Worm (Caenorhabditis elegans) whole organism, late embryonic: ENCODE measurements around the gene unc-6.
A peak's percentile ranks its signal among the peaks of the same experiment; 100 is the strongest.

Experiments used
- C08G9.2 ChIP-seq: sonication (generic microtip); optimal IDR thresholded peaks from 2 replicates; lab custom pipeline; 2016; ENCODE audit warnings: mild to moderate bottlenecking, missing genetic modification characterization, moderate library complexity, missing compliant biosample characterization
- C38D4.7 ChIP-seq: fragments of 200-800 bp; sonication (Bioruptor generic); optimal IDR thresholded peaks from 2 replicates; lab custom pipeline; 2018; ENCODE audit warnings: mild to moderate bottlenecking, missing genetic modification characterization, moderate library complexity, missing compliant biosample characterization
- F13H6.1 ChIP-seq: sonication (generic microtip); optimal IDR thresholded peaks from 2 replicates; lab custom pipeline; 2016; ENCODE audit warnings: missing genetic modification characterization, missing compliant biosample characterization
- K02D7.2 ChIP-seq: sonication (generic microtip); optimal IDR thresholded peaks from 2 replicates; lab custom pipeline; 2017; ENCODE audit warnings: mild to moderate bottlenecking, missing genetic modification characterization, missing compliant biosample characterization
- K09A11.1 ChIP-seq: sonication (generic microtip); optimal IDR thresholded peaks from 2 replicates; lab custom pipeline; 2017; ENCODE audit warnings: antibody characterized with exemption, mild to moderate bottlenecking, missing genetic modification characterization, missing compliant biosample characterization; ENCODE audit not compliant: insufficient read depth
- T23F11.4 ChIP-seq: fragments of 200-800 bp; sonication (Bioruptor generic); optimal IDR thresholded peaks from 2 replicates; lab custom pipeline; 2018; ENCODE audit warnings: mild to moderate bottlenecking, missing genetic modification characterization, missing compliant biosample characterization
- ahr-1 ChIP-seq: sonication (generic microtip); optimal IDR thresholded peaks from 2 replicates; lab custom pipeline; 2016; ENCODE audit warnings: missing genetic modification characterization, missing compliant biosample characterization
- ceh-14 ChIP-seq: sonication (generic microtip); optimal IDR thresholded peaks from 2 replicates; lab custom pipeline; 2016; ENCODE audit warnings: missing genotype, missing genetic modification characterization, missing compliant biosample characterization
- ceh-18 ChIP-seq: sonication (generic microtip); optimal IDR thresholded peaks from 2 replicates; lab custom pipeline; 2016; ENCODE audit warnings: missing genetic modification characterization, missing compliant biosample characterization
- ceh-19 ChIP-seq: fragments of 200-800 bp; sonication (Bioruptor generic); optimal IDR thresholded peaks from 2 replicates; lab custom pipeline; 2018; ENCODE audit warnings: mild to moderate bottlenecking, missing genetic modification characterization, missing compliant biosample characterization
- ceh-22 ChIP-seq: sonication (generic microtip); optimal IDR thresholded peaks from 2 replicates; lab custom pipeline; 2017; ENCODE audit warnings: missing biosample characterization, missing genetic modification characterization
- ceh-24 ChIP-seq: sonication (generic microtip); optimal IDR thresholded peaks from 2 replicates; lab custom pipeline; 2016; ENCODE audit warnings: mild to moderate bottlenecking, missing genetic modification characterization, missing compliant biosample characterization
- ceh-30 ChIP-seq: fragments of 150-350 bp; optimal IDR thresholded peaks from 2 replicates; lab custom pipeline; 2014; ENCODE audit warnings: missing biosample characterization, missing genetic modification characterization
- ceh-31 ChIP-seq: sonication (generic microtip); optimal IDR thresholded peaks from 2 replicates; lab custom pipeline; 2016; ENCODE audit warnings: missing genetic modification characterization, missing compliant biosample characterization
- ceh-34 ChIP-seq: sonication (generic microtip); optimal IDR thresholded peaks from 2 replicates; lab custom pipeline; 2016; ENCODE audit warnings: mild to moderate bottlenecking, missing genetic modification characterization, missing compliant biosample characterization
- ceh-45 ChIP-seq: fragments of 200-800 bp; sonication (Bioruptor generic); IDR thresholded peaks from 2 replicates; pipeline ENCODE4 v1.3.6; 2022; ENCODE audit warnings: missing genetic modification reagents, missing genetic modification characterization, missing compliant biosample characterization
- ceh-48 ChIP-seq: sonication (generic microtip); optimal IDR thresholded peaks from 2 replicates; lab custom pipeline; 2016; ENCODE audit warnings: missing genetic modification characterization, inconsistent platforms, missing compliant biosample characterization
- ceh-9 ChIP-seq: sonication (generic microtip); optimal IDR thresholded peaks from 2 replicates; lab custom pipeline; 2016; ENCODE audit warnings: mild to moderate bottlenecking, missing genetic modification characterization, inconsistent platforms, missing compliant biosample characterization
- dmd-4 ChIP-seq: sonication (generic microtip); optimal IDR thresholded peaks from 2 replicates; lab custom pipeline; 2016; ENCODE audit warnings: borderline replicate concordance, missing genetic modification characterization, missing compliant biosample characterization
- dve-1 ChIP-seq: sonication (generic microtip); optimal IDR thresholded peaks from 2 replicates; lab custom pipeline; 2017; ENCODE audit warnings: antibody characterized with exemption, mild to moderate bottlenecking, missing genetic modification characterization, missing compliant biosample characterization
- elt-4 ChIP-seq: sonication (generic microtip); optimal IDR thresholded peaks from 2 replicates; lab custom pipeline; 2016; ENCODE audit warnings: missing genetic modification characterization, missing compliant biosample characterization
- ets-4 ChIP-seq: sonication (generic microtip); optimal IDR thresholded peaks from 2 replicates; lab custom pipeline; 2016; ENCODE audit warnings: missing genetic modification characterization, missing compliant biosample characterization
- fax-1 ChIP-seq: sonication (generic microtip); optimal IDR thresholded peaks from 2 replicates; lab custom pipeline; 2016; ENCODE audit warnings: missing genotype, missing genetic modification characterization, missing compliant biosample characterization
- fkh-10 ChIP-seq: fragments of 150-350 bp; optimal IDR thresholded peaks from 2 replicates; lab custom pipeline; 2014; ENCODE audit warnings: missing biosample characterization, missing genetic modification reagents, missing genetic modification characterization
- hlh-13 ChIP-seq: fragments of 200-800 bp; sonication (Bioruptor generic); optimal IDR thresholded peaks from 2 replicates; lab custom pipeline; 2018; ENCODE audit warnings: mild to moderate bottlenecking, missing genetic modification characterization, missing compliant biosample characterization
- hlh-8 ChIP-seq: sonication (generic microtip); optimal IDR thresholded peaks from 2 replicates; lab custom pipeline; 2016; ENCODE audit warnings: missing genotype, missing genetic modification characterization, missing compliant biosample characterization
- lim-6 ChIP-seq: sonication (generic microtip); optimal IDR thresholded peaks from 2 replicates; lab custom pipeline; 2016; ENCODE audit warnings: missing genetic modification characterization, missing compliant biosample characterization
- lin-11 ChIP-seq: fragments of 200-800 bp; sonication (Bioruptor generic); optimal IDR thresholded peaks from 2 replicates; lab custom pipeline; 2018; ENCODE audit warnings: mild to moderate bottlenecking, missing genetic modification characterization, missing compliant biosample characterization
- madf-2 ChIP-seq: sonication (generic microtip); optimal IDR thresholded peaks from 2 replicates; lab custom pipeline; 2017; ENCODE audit warnings: missing genetic modification characterization, missing compliant biosample characterization
- mec-3 ChIP-seq: sonication (generic microtip); optimal IDR thresholded peaks from 2 replicates; lab custom pipeline; 2016; ENCODE audit warnings: borderline replicate concordance, missing genetic modification characterization, missing compliant biosample characterization
- nfya-1 ChIP-seq: sonication (generic microtip); optimal IDR thresholded peaks from 2 replicates; lab custom pipeline; 2017; ENCODE audit warnings: missing genetic modification characterization, mild to moderate bottlenecking, missing compliant biosample characterization, antibody characterized with exemption, moderate library complexity
- npax-4 ChIP-seq: sonication (generic microtip); optimal IDR thresholded peaks from 2 replicates; lab custom pipeline; 2016; ENCODE audit warnings: missing genetic modification characterization, missing compliant biosample characterization
- odd-2 ChIP-seq: sonication (generic microtip); optimal IDR thresholded peaks from 2 replicates; lab custom pipeline; 2017; ENCODE audit warnings: antibody characterized with exemption, mild to moderate bottlenecking, missing genetic modification characterization, missing compliant biosample characterization
- pag-3 ChIP-seq: sonication (generic microtip); optimal IDR thresholded peaks from 2 replicates; lab custom pipeline; 2016; ENCODE audit warnings: missing compliant biosample characterization, missing genetic modification characterization, borderline replicate concordance
- pat-9 ChIP-seq: fragments of 200-800 bp; sonication (Bioruptor generic); optimal IDR thresholded peaks from 2 replicates; lab custom pipeline; 2018; ENCODE audit warnings: mild to moderate bottlenecking, missing genetic modification characterization, moderate library complexity, missing compliant biosample characterization
- pax-1 ChIP-seq: fragments of 150-350 bp; optimal IDR thresholded peaks from 2 replicates; lab custom pipeline; 2014; ENCODE audit warnings: missing biosample characterization, missing genetic modification characterization
- pha-2 ChIP-seq: sonication (generic microtip); optimal IDR thresholded peaks from 2 replicates; lab custom pipeline; 2017; ENCODE audit warnings: mild to moderate bottlenecking, missing genetic modification characterization, missing compliant biosample characterization
- pha-4 ChIP-seq: fragments of 150-350 bp; optimal IDR thresholded peaks from 2 replicates; lab custom pipeline; 2018; ENCODE audit warnings: missing biosample characterization, missing genetic modification reagents, missing genetic modification characterization
- pqm-1 ChIP-seq: sonication (generic microtip); optimal IDR thresholded peaks from 2 replicates; lab custom pipeline; 2016; ENCODE audit warnings: missing genetic modification characterization, missing compliant biosample characterization
- pros-1 ChIP-seq: fragments of 150-350 bp; optimal IDR thresholded peaks from 2 replicates; lab custom pipeline; 2014; ENCODE audit warnings: missing biosample characterization, missing genetic modification reagents, missing genetic modification characterization
- ref-2 ChIP-seq: sonication (generic microtip); optimal IDR thresholded peaks from 2 replicates; lab custom pipeline; 2016; ENCODE audit warnings: missing genetic modification characterization, missing compliant biosample characterization
- rnt-1 ChIP-seq: sonication (generic microtip); optimal IDR thresholded peaks from 2 replicates; lab custom pipeline; 2016; ENCODE audit warnings: missing genetic modification characterization, missing compliant biosample characterization
- sdc-2 ChIP-seq: sonication (generic microtip); optimal IDR thresholded peaks from 2 replicates; lab custom pipeline; 2016; ENCODE audit warnings: missing genotype, missing genetic modification characterization, missing compliant biosample characterization
- sox-2 ChIP-seq: fragments of 200-800 bp; sonication (Bioruptor generic); IDR thresholded peaks from 2 replicates; pipeline ENCODE4 v1.3.6; 2022; ENCODE audit warnings: missing genetic modification reagents, missing genetic modification characterization, missing compliant biosample characterization
- syd-9 ChIP-seq: sonication (generic microtip); optimal IDR thresholded peaks from 2 replicates; lab custom pipeline; 2016; ENCODE audit warnings: mild to moderate bottlenecking, missing genetic modification characterization, moderate library complexity, missing compliant biosample characterization
- tbx-2 ChIP-seq: sonication (generic microtip); optimal IDR thresholded peaks from 2 replicates; lab custom pipeline; 2016; ENCODE audit warnings: missing genetic modification characterization, missing compliant biosample characterization
- tbx-7 ChIP-seq: sonication (generic microtip); optimal IDR thresholded peaks from 2 replicates; lab custom pipeline; 2016; ENCODE audit warnings: missing genotype, missing genetic modification characterization, missing compliant biosample characterization
- unc-3 ChIP-seq, 2 experiments: fragments of 200-800 bp in 1 of 2; sonication (Bioruptor generic) in 1 of 2; sonication (generic microtip) in 1 of 2; conservative IDR thresholded peaks in 1 of 2; optimal IDR thresholded peaks in 1 of 2; 2 replicates each; pipeline versions ENCODE4 v1.3.6 to Lab custom; 2016 to 2022; ENCODE audit warnings: missing compliant biosample characterization in 2 of 2, missing genetic modification characterization in 2 of 2, missing genetic modification reagents in 1 of 2
- unc-42 ChIP-seq: sonication (generic microtip); optimal IDR thresholded peaks from 2 replicates; lab custom pipeline; 2016; ENCODE audit warnings: missing genotype, missing genetic modification characterization, missing compliant biosample characterization
- unc-55 ChIP-seq: sonication (generic microtip); optimal IDR thresholded peaks from 2 replicates; lab custom pipeline; 2017; ENCODE audit warnings: missing biosample characterization, missing genetic modification reagents, missing genetic modification characterization
- zip-5 ChIP-seq: sonication (generic microtip); optimal IDR thresholded peaks from 2 replicates; lab custom pipeline; 2016; ENCODE audit warnings: missing genetic modification characterization, missing compliant biosample characterization
- ztf-16 ChIP-seq: sonication (generic microtip); optimal IDR thresholded peaks from 2 replicates; lab custom pipeline; 2017; ENCODE audit warnings: missing genetic modification characterization, missing compliant biosample characterization

unc-6 gene

ce11 chrX:6902958-6903357, 13.5 kb downstream of the unc-6 start:
- TF ChIP-seq tbx-7 (tag; lab: Kevin White, UChicago) (peak; percentile 40), ceh-22 (tag; lab: Kevin White, UChicago) (no peak), C08G9.2 (no peak), npax-4 (tag; lab: Kevin White, UChicago) (peak; percentile 38), mec-3 (no peak), ets-4 (tag; lab: Kevin White, UChicago) (peak; percentile 17), ref-2 (tag; lab: Kevin White, UChicago) (peak; percentile 41), ztf-16 (tag; lab: Kevin White, UChicago) (peak; percentile 71), unc-55 (GFP tag; lab: Kevin White, UChicago) (no peak), ceh-9 (tag; lab: Kevin White, UChicago) (no peak), fkh-10 (GFP tag; lab: Kevin White, UChicago) (no peak), unc-3 (GFP tag; conservative IDR thresholded peaks at IDR 0.05; lab: Robert Waterston, UW) (peak; percentile 73), unc-3 (tag; optimal IDR thresholded peaks at IDR 0.05; lab: Kevin White, UChicago) (peak; percentile 60), ceh-18 (tag; lab: Kevin White, UChicago) (peak; percentile 33), rnt-1 (peak; percentile 47), ahr-1 (tag; lab: Kevin White, UChicago) (no peak), fax-1 (tag; lab: Kevin White, UChicago) (peak; percentile 57), odd-2 (tag; lab: Kevin White, UChicago) (no peak), pha-2 (tag; lab: Kevin White, UChicago) (peak; percentile 55), ceh-24 (tag; lab: Kevin White, UChicago) (peak; percentile 27), nfya-1 (peak; percentile 40), lin-11 (peak; percentile 63), sox-2 (GFP tag; lab: Robert Waterston, UW) (peak; percentile 35; the same call in 1 of the 2 replicates), K02D7.2 (peak; percentile 3), ceh-45 (GFP tag; lab: Robert Waterston, UW) (0 out of 2 replicates have a peak, but pooled peaks have one; percentile 56), K09A11.1 (tag; lab: Kevin White, UChicago) (no peak), elt-4 (no peak), pag-3 (tag; lab: Kevin White, UChicago) (peak; percentile 25), F13H6.1 (tag; lab: Kevin White, UChicago) (no peak), dmd-4 (tag; lab: Kevin White, UChicago) (no peak), madf-2 (tag; lab: Kevin White, UChicago) (peak; percentile 47), ceh-30 (tag; lab: Kevin White, UChicago) (peak; percentile 8), dve-1 (tag; lab: Kevin White, UChicago) (peak; percentile 31), unc-42 (tag; lab: Kevin White, UChicago) (no peak), pat-9 (tag; lab: Kevin White, UChicago) (peak; percentile 68), C38D4.7 (peak; percentile 58), hlh-13 (no peak), lim-6 (tag; lab: Kevin White, UChicago) (no peak), pros-1 (tag; lab: Kevin White, UChicago) (no peak), ceh-34 (tag; lab: Kevin White, UChicago) (peak; percentile 36), tbx-2 (tag; lab: Kevin White, UChicago) (peak; percentile 63), sdc-2 (tag; lab: Kevin White, UChicago) (peak; percentile 64), ceh-14 (tag; lab: Kevin White, UChicago) (peak; percentile 65), ceh-48 (tag; lab: Kevin White, UChicago) (peak; percentile 46), zip-5 (tag; lab: Kevin White, UChicago) (no peak), ceh-19 (GFP tag; lab: Kevin White, UChicago) (peak; percentile 62), ceh-31 (tag; lab: Kevin White, UChicago) (peak; percentile 38), hlh-8 (tag; lab: Kevin White, UChicago) (peak; percentile 26), pax-1 (tag; lab: Kevin White, UChicago) (no peak), pqm-1 (tag; lab: Kevin White, UChicago) (peak; percentile 64), T23F11.4 (GFP tag; lab: Kevin White, UChicago) (peak; percentile 10), syd-9 (tag; lab: Kevin White, UChicago) (peak; percentile 73), pha-4 (no peak)
